Fruit fly (Drosophila melanogaster): ENCODE results near the gene Nepl19.

DNA sequence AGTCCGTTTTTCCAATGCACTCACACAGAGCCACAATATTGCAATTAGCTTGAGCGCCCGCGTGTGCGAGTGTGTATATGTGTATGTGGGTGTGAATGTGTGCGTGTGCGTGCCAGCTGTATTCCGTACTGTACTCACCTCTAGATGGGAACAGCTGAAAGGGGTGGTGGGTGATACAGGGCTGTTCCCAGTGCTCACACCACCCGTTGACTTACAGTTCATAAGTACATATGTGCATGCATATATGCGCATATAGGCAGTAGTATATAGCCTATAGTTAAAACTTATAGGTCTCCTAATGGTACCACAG lies 9.5 kb upstream of the Nepl19 start:
- no peak for TF ChIP-seq CTCF (optimal IDR thresholded peaks at IDR 0.05)
- TF ChIP-seq CG8478 (optimal IDR thresholded peaks at IDR 0.05) = no peak

All from S2 (cell line).